Fruit fly (Drosophila melanogaster): ENCODE data around the gene Ptpmeg.
A peak's percentile ranks its signal among the peaks of the same experiment; 100 is the strongest.

Ptpmeg gene

dm6 chr3L:377222-378071 is 49.5 kb downstream of the Ptpmeg start (continued):
- 0 out of 3 replicates have a peak, but pooled peaks have one; percentile 3 for TF ChIP-seq CG14860 (GFP tag; IDR thresholded peaks at IDR 0.05; ENCODE audit: partially characterized antibody)
- TF ChIP-seq Aef1 (GFP tag; IDR thresholded peaks at IDR 0.05) = 0 out of 3 replicates have a peak, but pooled peaks have one; percentile 30
- TF ChIP-seq Hr39 (optimal IDR thresholded peaks at IDR 0.05) = no peak
- no peak for TF ChIP-seq dm (GFP tag; optimal IDR thresholded peaks at IDR 0.05)
- peak; percentile 90 for TF ChIP-seq CG4424 (GFP tag; optimal IDR thresholded peaks at IDR 0.05)
- peak; percentile 66 for TF ChIP-seq HmgZ (tag; optimal IDR thresholded peaks at IDR 0.05)
- TF ChIP-seq gem (tag; optimal IDR thresholded peaks at IDR 0.05) = peak; percentile 97
- no peak for TF ChIP-seq pb (GFP tag; optimal IDR thresholded peaks at IDR 0.05)
- peak; percentile 75 for TF ChIP-seq CG7357 (GFP tag; IDR thresholded peaks at IDR 0.05)
- no peak for TF ChIP-seq HmgD (GFP tag; optimal IDR thresholded peaks at IDR 0.05)
- no peak for TF ChIP-seq CG15479 (GFP tag; optimal IDR thresholded peaks at IDR 0.05)
- TF ChIP-seq Rx (GFP tag; IDR thresholded peaks at IDR 0.05) = peak; percentile 54
- no peak for TF ChIP-seq CG14965 (GFP tag; optimal IDR thresholded peaks at IDR 0.05; ENCODE audit: borderline replicate concordance)
- peak; percentile 28 for TF ChIP-seq CG31365 (tag; optimal IDR thresholded peaks at IDR 0.05)
- peak; percentile 79 for TF ChIP-seq twi (tag; optimal IDR thresholded peaks at IDR 0.05)
- TF ChIP-seq CG6683 (GFP tag; optimal IDR thresholded peaks at IDR 0.05) = peak; percentile 92
- no peak for TF ChIP-seq repo (GFP tag; optimal IDR thresholded peaks at IDR 0.05)
- peak; percentile 84 for TF ChIP-seq CG14014 (GFP tag; IDR thresholded peaks at IDR 0.05)
- peak; percentile 57 for TF ChIP-seq psq (GFP tag; optimal IDR thresholded peaks at IDR 0.05)
- peak; percentile 84 for TF ChIP-seq Hr3 (GFP tag; optimal IDR thresholded peaks at IDR 0.05)
- peak; percentile 92 for TF ChIP-seq CG10543 (GFP tag; optimal IDR thresholded peaks at IDR 0.05)
- TF ChIP-seq CG10209 (GFP tag; optimal IDR thresholded peaks at IDR 0.05) = peak; percentile 92
- TF ChIP-seq Sox102F (GFP tag; optimal IDR thresholded peaks at IDR 0.05) = peak; percentile 89
- no peak for TF ChIP-seq grn (GFP tag; optimal IDR thresholded peaks at IDR 0.05)
- TF ChIP-seq CG7928 (GFP tag; optimal IDR thresholded peaks at IDR 0.05) = peak; percentile 64
- TF ChIP-seq usp (GFP tag; optimal IDR thresholded peaks at IDR 0.05) = no peak
- peak; percentile 76 for TF ChIP-seq Chrac-16 (GFP tag; optimal IDR thresholded peaks at IDR 0.05)
- no peak for TF ChIP-seq CG9876 (GFP tag; optimal IDR thresholded peaks at IDR 0.05)
- TF ChIP-seq CG10462 (GFP tag; optimal IDR thresholded peaks at IDR 0.05) = peak; percentile 82
- peak; percentile 79 for TF ChIP-seq kah (GFP tag; optimal IDR thresholded peaks at IDR 0.05)
- TF ChIP-seq CHES-1-like (GFP tag; optimal IDR thresholded peaks at IDR 0.05) = no peak
- TF ChIP-seq HLH54F (GFP tag; optimal IDR thresholded peaks at IDR 0.05) = no peak
- no peak for TF ChIP-seq Sin3A (optimal IDR thresholded peaks at IDR 0.05)
- peak; percentile 14 for TF ChIP-seq Hmx (GFP tag; optimal IDR thresholded peaks at IDR 0.05)
- TF ChIP-seq mam (GFP tag; optimal IDR thresholded peaks at IDR 0.05) = no peak
- peak; percentile 93 for TF ChIP-seq CG11504 (tag; optimal IDR thresholded peaks at IDR 0.05)
- peak; percentile 87 for TF ChIP-seq CG11723 (GFP tag; optimal IDR thresholded peaks at IDR 0.05)
- TF ChIP-seq CG4360 (GFP tag; IDR thresholded peaks at IDR 0.05) = peak; percentile 91
- peak; percentile 66 for TF ChIP-seq CG2116 (GFP tag; optimal IDR thresholded peaks at IDR 0.05)
- TF ChIP-seq vvl (GFP tag; IDR thresholded peaks at IDR 0.05) = peak; percentile 46; the same call in 1 of the 2 replicates
- peak; percentile 90 for TF ChIP-seq Dek (tag; optimal IDR thresholded peaks at IDR 0.05)
- TF ChIP-seq CG5180 (GFP tag; optimal IDR thresholded peaks at IDR 0.05) = peak; percentile 75
- TF ChIP-seq fd96Cb (tag; optimal IDR thresholded peaks at IDR 0.05) = peak; percentile 92
- peak; percentile 92 for TF ChIP-seq CG11695 (GFP tag; IDR thresholded peaks at IDR 0.05)
- peak; percentile 95 for TF ChIP-seq Meics (GFP tag; optimal IDR thresholded peaks at IDR 0.05)
- TF ChIP-seq ac (GFP tag; optimal IDR thresholded peaks at IDR 0.05) = peak; percentile 87
- peak in 1 of 2 experiments; percentile 67 for TF ChIP-seq insv (GFP tag; optimal IDR thresholded peaks at IDR 0.05)
- TF ChIP-seq Ptx1 (GFP tag; IDR thresholded peaks at IDR 0.05) = peak; percentile 66
- TF ChIP-seq ap (GFP tag; IDR thresholded peaks at IDR 0.05) = peak; percentile 74
- peak; percentile 27; the same call in 1 of the 2 replicates for TF ChIP-seq cas (GFP tag; IDR thresholded peaks at IDR 0.05)

Data from whole organism, embryonic.